Worm (Caenorhabditis elegans) whole organism, L4/young adult: Measurements from ENCODE around the gene C25D7.5.

ENCODE experiments used
- W03F9.2 ChIP-seq: fragments of 150-350 bp; optimal IDR thresholded peaks from 2 replicates; lab custom pipeline; 2014; ENCODE audit warnings: missing biosample characterization, missing genetic modification characterization
- dao-5 ChIP-seq: sonication (generic microtip); optimal IDR thresholded peaks from 2 replicates; lab custom pipeline; 2016; ENCODE audit warnings: missing genotype, missing genetic modification characterization, moderate library complexity, missing compliant biosample characterization
- him-1 ChIP-seq: sonication (generic microtip); optimal IDR thresholded peaks from 2 replicates; lab custom pipeline; 2016; ENCODE audit warnings: missing genotype, missing genetic modification reagents, missing genetic modification characterization, missing compliant biosample characterization

C25D7.5 gene

DNA sequence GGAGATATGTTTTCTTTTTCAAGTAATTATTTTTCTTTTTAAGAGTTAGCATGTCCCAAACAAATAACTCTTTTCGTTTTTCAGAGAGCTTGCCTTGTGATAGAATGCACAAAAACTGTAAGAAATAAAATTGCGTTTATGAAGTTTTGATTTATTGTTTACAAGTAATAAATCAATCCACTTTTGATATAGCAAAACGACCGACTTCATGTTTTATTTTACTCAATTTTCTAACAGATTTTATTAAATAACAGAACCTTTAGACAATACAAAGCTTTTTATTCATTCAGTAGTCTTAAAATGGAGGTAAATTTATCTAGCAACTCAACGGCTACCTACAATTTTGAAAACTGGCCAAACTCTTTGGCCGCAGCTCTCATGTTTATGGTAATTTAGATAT, 42.3 kb downstream of the C25D7.5 start, which contains the start of gene srx-78:
Gene srx-78 (plus strand): TSS at position 301 of the 400 bp plus-strand sequence.
- TF ChIP-seq him-1 (no peak), W03F9.2 (tag; lab: Kevin White, UChicago) (no peak), dao-5 (tag; lab: Kevin White, UChicago) (no peak)

DNA sequence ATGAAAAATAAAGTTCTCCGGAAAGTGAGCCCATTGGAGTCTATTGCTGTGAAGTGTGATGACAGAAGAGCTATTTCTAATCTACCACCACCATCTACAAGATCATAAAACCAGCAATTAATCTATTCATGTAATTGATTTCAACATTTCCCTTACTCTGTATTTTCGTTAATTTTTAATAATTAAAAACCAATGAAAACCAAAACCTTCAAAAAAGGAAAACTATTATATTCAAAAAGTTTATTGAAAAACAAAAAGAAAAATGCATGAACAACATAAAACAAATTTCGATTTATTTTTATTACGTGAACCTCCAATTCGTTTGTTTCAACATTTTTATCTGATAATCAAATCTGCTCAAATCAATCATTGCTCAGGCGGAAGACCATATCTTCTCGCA, 47.0 kb downstream of the C25D7.5 start, which contains the start of gene C01G10.1:
Gene C01G10.1 (plus strand): TSS at position 301 of the 400 bp plus-strand sequence.
- TF ChIP-seq W03F9.2 (tag; lab: Kevin White, UChicago) (no peak), dao-5 (tag; lab: Kevin White, UChicago) (no peak), him-1 (no peak)
